Worm (Caenorhabditis elegans) whole organism, late embryonic: ENCODE data around the gene mpz-4.

Source experiments
- F13H6.1 ChIP-seq: sonication (generic microtip); optimal IDR thresholded peaks from 2 replicates; lab custom pipeline; 2016; ENCODE audit warnings: missing genetic modification characterization, missing compliant biosample characterization
- ama-1 ChIP-seq: fragments of 150-350 bp; optimal IDR thresholded peaks from 2 replicates; lab custom pipeline; 2014
- che-1 ChIP-seq: sonication (generic microtip); optimal IDR thresholded peaks from 2 replicates; lab custom pipeline; 2016; ENCODE audit warnings: mild to moderate bottlenecking, missing genetic modification characterization, missing compliant biosample characterization
- dve-1 ChIP-seq: sonication (generic microtip); optimal IDR thresholded peaks from 2 replicates; lab custom pipeline; 2017; ENCODE audit warnings: antibody characterized with exemption, mild to moderate bottlenecking, missing genetic modification characterization, missing compliant biosample characterization
- elt-2 ChIP-seq: sonication (generic microtip); optimal IDR thresholded peaks from 2 replicates; lab custom pipeline; 2016; ENCODE audit warnings: missing genetic modification reagents, missing genetic modification characterization, missing compliant biosample characterization
- elt-4 ChIP-seq: sonication (generic microtip); optimal IDR thresholded peaks from 2 replicates; lab custom pipeline; 2016; ENCODE audit warnings: missing genetic modification characterization, missing compliant biosample characterization
- fkh-10 ChIP-seq: fragments of 150-350 bp; optimal IDR thresholded peaks from 2 replicates; lab custom pipeline; 2014; ENCODE audit warnings: missing biosample characterization, missing genetic modification reagents, missing genetic modification characterization
- nhr-11 ChIP-seq: fragments of 150-350 bp; optimal IDR thresholded peaks from 2 replicates; lab custom pipeline; 2014; ENCODE audit warnings: missing biosample characterization, missing genetic modification characterization
- tbx-2 ChIP-seq: sonication (generic microtip); optimal IDR thresholded peaks from 2 replicates; lab custom pipeline; 2016; ENCODE audit warnings: missing genetic modification characterization, missing compliant biosample characterization
- ztf-16 ChIP-seq: sonication (generic microtip); optimal IDR thresholded peaks from 2 replicates; lab custom pipeline; 2017; ENCODE audit warnings: missing genetic modification characterization, missing compliant biosample characterization

DNA sequence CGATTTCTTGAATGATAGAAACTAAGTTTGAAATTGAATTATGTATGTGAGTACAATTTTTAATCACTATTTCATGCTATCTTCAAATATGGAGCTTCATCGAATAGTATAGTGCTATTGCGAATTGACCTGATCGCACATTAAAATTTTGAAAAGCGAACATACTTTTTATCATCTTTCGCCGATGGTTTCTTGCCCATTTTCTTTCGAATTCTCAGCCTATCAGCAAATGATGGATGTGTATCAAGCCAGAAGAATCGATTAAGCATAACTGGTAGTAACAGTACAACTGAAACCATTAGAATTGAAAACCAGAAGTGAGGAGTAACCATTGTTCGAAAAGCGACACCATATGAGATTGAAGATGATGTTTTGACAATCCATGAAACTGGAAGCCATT lies 2.5 kb upstream of the mpz-4 start:
- TF ChIP-seq nhr-11 (no peak), che-1 (tag; lab: Kevin White, UChicago) (no peak), tbx-2 (tag; lab: Kevin White, UChicago) (no peak), elt-4 (tag; lab: Kevin White, UChicago) (no peak), elt-2 (tag; lab: Kevin White, UChicago) (no peak), F13H6.1 (tag; lab: Kevin White, UChicago) (no peak), dve-1 (no peak), fkh-10 (GFP tag; lab: Kevin White, UChicago) (no peak), ama-1 (lab: Kevin White, UChicago) (no peak), ztf-16 (tag; lab: Kevin White, UChicago) (no peak)
